Worm (Caenorhabditis elegans) whole organism, early embryonic: ENCODE data around the gene syp-2.
A peak's percentile ranks its signal among the peaks of the same experiment; 100 is the strongest.

Experiments used
- B0310.2 ChIP-seq: sonication (generic microtip); optimal IDR thresholded peaks from 2 replicates; lab custom pipeline; 2016; ENCODE audit warnings: mild to moderate bottlenecking, missing genetic modification characterization, missing compliant biosample characterization
- F13C5.2 ChIP-seq: sonication (generic microtip); optimal IDR thresholded peaks from 2 replicates; lab custom pipeline; 2017; ENCODE audit warnings: mild to moderate bottlenecking, missing genetic modification characterization, inconsistent platforms, missing compliant biosample characterization
- aly-1 ChIP-seq: sonication (generic microtip); optimal IDR thresholded peaks from 2 replicates; lab custom pipeline; 2016; ENCODE audit warnings: missing genetic modification characterization, missing compliant biosample characterization
- ama-1 ChIP-seq: fragments of 150-350 bp; optimal IDR thresholded peaks from 2 replicates; lab custom pipeline; 2014
- ceh-13 ChIP-seq: fragments of 200-800 bp; sonication (Bioruptor generic); optimal IDR thresholded peaks from 2 replicates; lab custom pipeline; 2018; ENCODE audit warnings: mild to moderate bottlenecking, missing genetic modification characterization, missing compliant biosample characterization
- ets-7 ChIP-seq: sonication (generic microtip); optimal IDR thresholded peaks from 2 replicates; lab custom pipeline; 2016; ENCODE audit warnings: missing genotype, missing genetic modification characterization, missing compliant biosample characterization
- flt-1 ChIP-seq: fragments of 200-800 bp; sonication (Bioruptor generic); IDR thresholded peaks from 2 replicates; pipeline ENCODE4 v1.3.6; 2022; ENCODE audit warnings: missing genetic modification characterization, missing compliant biosample characterization
- hnd-1 ChIP-seq: sonication (generic microtip); optimal IDR thresholded peaks from 2 replicates; lab custom pipeline; 2016; ENCODE audit warnings: missing genetic modification characterization, missing compliant biosample characterization
- scrt-1 ChIP-seq: fragments of 200-800 bp; sonication (Bioruptor generic); IDR thresholded peaks from 2 replicates; pipeline ENCODE4 v1.3.6; 2022; ENCODE audit warnings: missing genetic modification characterization, missing compliant biosample characterization
- sea-1 ChIP-seq: fragments of 200-800 bp; sonication (Bioruptor generic); conservative IDR thresholded peaks from 2 replicates; pipeline ENCODE4 v1.3.6; 2022; ENCODE audit warnings: missing genetic modification characterization, missing compliant biosample characterization
- tbx-11 ChIP-seq: fragments of 200-800 bp; sonication (Bioruptor generic); IDR thresholded peaks from 2 replicates; pipeline ENCODE4 v1.3.6; 2022; ENCODE audit warnings: missing genetic modification characterization, missing compliant biosample characterization

- TF ChIP-seq ama-1 (lab: Kevin White, UChicago) (no peak), tbx-11 (GFP tag; lab: Robert Waterston, UW) (no peak), B0310.2 (tag; lab: Kevin White, UChicago) (no peak), ets-7 (tag; lab: Kevin White, UChicago) (no peak), aly-1 (tag; lab: Kevin White, UChicago) (no peak), hnd-1 (no peak), F13C5.2 (peak; percentile 24), flt-1 (GFP tag; lab: Robert Waterston, UW) (no peak), scrt-1 (GFP tag; lab: Robert Waterston, UW) (no peak), sea-1 (GFP tag; lab: Robert Waterston, UW) (no peak), ceh-13 (GFP tag; lab: Kevin White, UChicago) (no peak)
These were observed 48.0 kb downstream of the syp-2 start, which contains the start of gene pas-6 for ce11 chrV:5584293-5584776.
